Fruit fly (Drosophila melanogaster) whole organism, adult: ENCODE results near the gene CG44085.

ENCODE experiments used
- CG7045 ChIP-seq: fragments of 200-800 bp; sonication (Bioruptor generic); optimal IDR thresholded peaks from 2 replicates; lab custom pipeline; 2017; ENCODE audit warnings: missing biosample characterization, mild to moderate bottlenecking, missing genetic modification characterization
- CG7101 ChIP-seq: fragments of 200-800 bp; sonication (Bioruptor generic); optimal IDR thresholded peaks from 2 replicates; lab custom pipeline; 2018; ENCODE audit warnings: missing biosample characterization, mild to moderate bottlenecking, missing genetic modification characterization, moderate library complexity
- tj ChIP-seq: fragments of 200-800 bp; sonication (Bioruptor generic); optimal IDR thresholded peaks from 3 replicates; lab custom pipeline; 2017; ENCODE audit warnings: missing biosample characterization, mild to moderate bottlenecking, missing genetic modification characterization, moderate library complexity

DNA sequence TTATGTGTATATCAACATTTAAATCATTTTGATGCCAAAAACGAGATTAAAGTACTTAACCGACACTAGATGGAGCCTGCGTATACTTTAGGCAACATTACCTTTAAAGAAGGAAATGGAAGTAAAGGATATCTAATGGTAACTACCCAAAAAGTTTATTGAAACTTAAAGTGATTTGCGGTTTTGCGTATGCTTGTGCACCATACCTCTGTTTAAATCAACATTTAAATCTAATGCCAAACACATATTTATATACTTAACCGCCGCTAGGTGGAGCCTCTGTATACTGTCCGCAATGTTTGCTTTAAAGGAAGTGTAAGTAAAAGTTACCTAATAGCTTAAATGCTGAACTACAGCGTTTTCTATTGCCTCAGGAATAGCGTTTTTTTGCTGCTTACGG lies 65.0 kb downstream of the CG44085 start:
- TF ChIP-seq tj (no peak), CG7045 (GFP tag; lab: Kevin White, UChicago) (no peak), CG7101 (tag; lab: Kevin White, UChicago) (no peak)
